Fruit fly (Drosophila melanogaster) whole organism, adult: ENCODE measurements around the gene CG10853.

Experiments used
- CG14711 ChIP-seq: fragments of 200-800 bp; sonication (Bioruptor generic); optimal IDR thresholded peaks from 2 replicates; lab custom pipeline; 2018; ENCODE audit warnings: missing biosample characterization, mild to moderate bottlenecking, missing genetic modification characterization, moderate library complexity
- CG7045 ChIP-seq: fragments of 200-800 bp; sonication (Bioruptor generic); optimal IDR thresholded peaks from 2 replicates; lab custom pipeline; 2017; ENCODE audit warnings: missing biosample characterization, mild to moderate bottlenecking, missing genetic modification characterization
- cnc ChIP-seq, 2 experiments: fragments of >200 bp; optimal IDR thresholded peaks; 2 replicates each; lab custom pipeline; 2017

DNA sequence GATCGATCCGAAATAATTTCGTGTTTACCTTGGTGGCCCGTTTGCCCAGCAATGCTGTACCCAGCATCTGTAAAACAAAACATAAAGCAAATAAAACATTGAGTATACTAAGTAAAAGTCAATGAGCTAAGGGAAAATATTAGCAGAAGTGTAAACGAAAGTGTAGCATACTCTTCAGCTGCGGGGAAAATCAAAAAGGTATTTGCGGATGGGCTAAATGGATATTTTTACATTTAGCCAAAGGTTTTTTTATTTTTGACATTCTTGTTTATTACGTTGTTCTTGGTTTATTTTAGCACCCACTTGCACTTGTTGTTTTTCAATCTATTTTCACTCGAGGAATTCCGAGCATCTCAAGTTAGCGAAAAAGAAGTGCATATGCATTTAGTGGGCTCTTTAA is 16.8 kb upstream of the CG10853 start:
- TF ChIP-seq CG7045 (GFP tag; lab: Kevin White, UChicago) (no peak), cnc (optimal IDR thresholded peaks at IDR 0.05; lab: Kevin White, UChicago) (no peak), CG14711 (tag; lab: Kevin White, UChicago) (no peak)
